Fruit fly (Drosophila melanogaster): ENCODE results near the gene CG17065.
A peak's percentile ranks its signal among the peaks of the same experiment; 100 is the strongest.

Gene CG17065

DNA sequence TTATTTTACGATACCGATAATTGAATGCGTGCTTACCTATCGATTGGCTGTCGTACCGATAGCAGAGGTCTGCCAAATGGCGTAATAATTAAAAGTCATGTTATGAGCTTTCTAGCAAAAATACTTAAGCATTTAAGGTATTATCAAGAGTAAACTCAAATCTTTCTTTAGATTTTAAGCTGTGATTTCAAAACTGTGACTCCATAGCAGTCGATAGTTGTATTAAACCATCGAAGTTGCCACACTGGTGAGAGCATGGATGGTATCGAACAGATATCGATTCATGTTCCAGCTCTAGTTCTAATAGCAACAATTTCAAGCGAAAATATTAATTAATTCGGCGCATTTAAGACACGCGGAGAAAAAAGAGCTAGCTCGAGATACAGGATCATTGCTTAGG, 5.9 kb downstream of the CG17065 start, which contains the start of the genes CG17068 and Rab10 (continued):
- TF ChIP-seq grau (tag; optimal IDR thresholded peaks at IDR 0.05) (peak; percentile 12), bab2 (GFP tag; optimal IDR thresholded peaks at IDR 0.05) (no peak), HLH3B (GFP tag; IDR thresholded peaks at IDR 0.05) (no peak), Oaz (GFP tag; IDR thresholded peaks at IDR 0.05) (no peak), sc (optimal IDR thresholded peaks at IDR 0.05) (no peak), sc (GFP tag; optimal IDR thresholded peaks at IDR 0.05) (no peak), Gsc (GFP tag; IDR thresholded peaks at IDR 0.05) (no peak), MBD-R2 (GFP tag; IDR thresholded peaks at IDR 0.05) (peak; percentile 63), Pdp1 (GFP tag; optimal IDR thresholded peaks at IDR 0.05) (peak in 1 of 2 experiments; percentile 41), fd3F (GFP tag; optimal IDR thresholded peaks at IDR 0.05) (no peak), CG4328 (GFP tag; optimal IDR thresholded peaks at IDR 0.05) (no peak), CG9215 (GFP tag; IDR thresholded peaks at IDR 0.05) (no peak), CG4617 (GFP tag; optimal IDR thresholded peaks at IDR 0.05; ENCODE audit: borderline replicate concordance) (peak; percentile 69), CG33213 (GFP tag; optimal IDR thresholded peaks at IDR 0.05) (peak; percentile 31), Ssrp (tag; optimal IDR thresholded peaks at IDR 0.05) (no peak), chinmo (GFP tag; IDR thresholded peaks at IDR 0.05; ENCODE audit: partially characterized antibody) (0 out of 4 replicates have a peak, but pooled peaks have one; percentile 53), unc-4 (GFP tag; IDR thresholded peaks at IDR 0.05; ENCODE audit: partially characterized antibody) (peak; percentile 94), sna (GFP tag; IDR thresholded peaks at IDR 0.05; ENCODE audit: partially characterized antibody) (peak; percentile 88), slp2 (GFP tag; optimal IDR thresholded peaks at IDR 0.05) (no peak), CG3065 (GFP tag; optimal IDR thresholded peaks at IDR 0.05) (no peak), CG1233 (GFP tag; optimal IDR thresholded peaks at IDR 0.05) (no peak), CG6791 (GFP tag; IDR thresholded peaks at IDR 0.05; ENCODE audit: partially characterized antibody) (peak; percentile 81), gro (GFP tag; optimal IDR thresholded peaks at IDR 0.05) (peak; percentile 1), CG31365 (tag; optimal IDR thresholded peaks at IDR 0.05) (no peak), CG10267 (tag; optimal IDR thresholded peaks at IDR 0.05) (peak; percentile 48), Dref (GFP tag; IDR thresholded peaks at IDR 0.05) (peak; percentile 79), Sry-δ (GFP tag; optimal IDR thresholded peaks at IDR 0.05) (peak; percentile 95), tio (GFP tag; optimal IDR thresholded peaks at IDR 0.05) (no peak), nmo (GFP tag; optimal IDR thresholded peaks at IDR 0.05) (peak; percentile 50), nom (GFP tag; optimal IDR thresholded peaks at IDR 0.05) (no peak), CG3995 (GFP tag; optimal IDR thresholded peaks at IDR 0.05) (peak; percentile 98), CG3847 (GFP tag; IDR thresholded peaks at IDR 0.05) (no peak; the same call in 1 of the 2 replicates), Abd-B (GFP tag; optimal IDR thresholded peaks at IDR 0.05) (no peak), GATAe (GFP tag; conservative IDR thresholded peaks at IDR 0.05) (no peak), CG7357 (GFP tag; IDR thresholded peaks at IDR 0.05) (no peak), Hand (GFP tag; optimal IDR thresholded peaks at IDR 0.05) (no peak), az2 (GFP tag; optimal IDR thresholded peaks at IDR 0.05) (no peak), exex (tag; optimal IDR thresholded peaks at IDR 0.05) (no peak), CG15073 (GFP tag; optimal IDR thresholded peaks at IDR 0.05) (no peak), al (GFP tag; IDR thresholded peaks at IDR 0.05) (no peak), Xbp1 (GFP tag; optimal IDR thresholded peaks at IDR 0.05) (peak; percentile 14), CG1832 (GFP tag; optimal IDR thresholded peaks at IDR 0.05) (no peak), CG13287 (GFP tag; IDR thresholded peaks at IDR 0.05; ENCODE audit: partially characterized antibody) (peak; percentile 94), Doc2 (GFP tag; IDR thresholded peaks at IDR 0.05) (no peak), nerfin-1 (tag; optimal IDR thresholded peaks at IDR 0.05) (no peak), CG10543 (GFP tag; optimal IDR thresholded peaks at IDR 0.05) (no peak), CG17186 (GFP tag; optimal IDR thresholded peaks at IDR 0.05) (peak; percentile 61), Nf-YB (GFP tag; optimal IDR thresholded peaks at IDR 0.05) (no peak), D (optimal IDR thresholded peaks at IDR 0.05) (no peak), D (GFP tag; optimal IDR thresholded peaks at IDR 0.05) (no peak), CG10654 (GFP tag; optimal IDR thresholded peaks at IDR 0.05) (no peak)

Measured in whole organism, embryonic.